Worm (Caenorhabditis elegans) whole organism, L1 larva: Measurements from ENCODE around the gene T05D4.5.

Experiments
- C04F5.9 ChIP-seq: sonication (generic microtip); optimal IDR thresholded peaks from 2 replicates; lab custom pipeline; 2016; ENCODE audit warnings: missing genetic modification characterization, missing compliant biosample characterization
- C16A3.4 ChIP-seq: fragments of 150-350 bp; optimal IDR thresholded peaks from 2 replicates; lab custom pipeline; 2014; ENCODE audit warnings: missing biosample characterization, missing genetic modification characterization
- aha-1 ChIP-seq: fragments of 150-350 bp; optimal IDR thresholded peaks from 2 replicates; lab custom pipeline; 2014; ENCODE audit warnings: missing biosample characterization, missing genetic modification characterization
- ama-1 ChIP-seq: fragments of 150-350 bp; optimal IDR thresholded peaks from 2 replicates; lab custom pipeline; 2014
- blmp-1 ChIP-seq: fragments of 150-350 bp; optimal IDR thresholded peaks from 2 replicates; lab custom pipeline; 2014; ENCODE audit warnings: missing biosample characterization, missing genetic modification characterization
- ceh-63 ChIP-seq: fragments of 200-800 bp; sonication (Bioruptor generic); optimal IDR thresholded peaks from 2 replicates; lab custom pipeline; 2018; ENCODE audit warnings: mild to moderate bottlenecking, missing genetic modification characterization, missing compliant biosample characterization
- dpl-1 ChIP-seq, 3 experiments: fragments of 150-350 bp in 2 of 3; sonication (generic microtip) in 1 of 3; optimal IDR thresholded peaks; 2 replicates each; lab custom pipeline; 2014 to 2017; ENCODE audit warnings: missing biosample characterization in 3 of 3, missing genetic modification characterization in 3 of 3, missing genetic modification reagents in 3 of 3
- dsc-1 ChIP-seq: sonication (generic microtip); optimal IDR thresholded peaks from 2 replicates; lab custom pipeline; 2016; ENCODE audit warnings: mild to moderate bottlenecking, missing genetic modification characterization, missing compliant biosample characterization
- efl-1 ChIP-seq, 4 experiments: fragments of 150-350 bp; optimal IDR thresholded peaks in 3 of 4; peaks in 1 of 4; 1 replicate in 1 of 4; 2 replicates in 3 of 4; lab custom pipeline; 2014; ENCODE audit warnings: missing biosample characterization in 2 of 4, missing genetic modification characterization in 2 of 4, missing genetic modification reagents in 2 of 4
- efl-3 ChIP-seq: fragments of 200-800 bp; sonication (Bioruptor generic); optimal IDR thresholded peaks from 2 replicates; lab custom pipeline; 2018; ENCODE audit warnings: mild to moderate bottlenecking, missing genetic modification characterization, missing compliant biosample characterization
- egl-13 ChIP-seq: sonication (generic microtip); optimal IDR thresholded peaks from 2 replicates; lab custom pipeline; 2016; ENCODE audit warnings: missing genotype, missing genetic modification reagents, missing genetic modification characterization, missing compliant biosample characterization
- egl-27 ChIP-seq, 2 experiments: fragments of 150-350 bp in 1 of 2; sonication (generic microtip); optimal IDR thresholded peaks; 3 replicates each; lab custom pipeline; 2017 to 2018; ENCODE audit warnings: missing biosample characterization in 2 of 2, missing genetic modification characterization in 2 of 2, missing genetic modification reagents in 2 of 2
- elt-2 ChIP-seq: sonication (generic microtip); optimal IDR thresholded peaks from 2 replicates; lab custom pipeline; 2016; ENCODE audit warnings: missing genetic modification characterization, mild to moderate bottlenecking, inconsistent platforms, missing compliant biosample characterization, missing genetic modification reagents
- elt-3 ChIP-seq, 6 experiments: fragments of 150-350 bp in 1 of 6; sonication (generic microtip); optimal IDR thresholded peaks; 2 replicates each; lab custom pipeline; 2017 to 2018; ENCODE audit warnings: missing biosample characterization in 6 of 6, missing genetic modification characterization in 6 of 6, inconsistent platforms in 1 of 6
- ets-5 ChIP-seq: fragments of 200-800 bp; sonication (Bioruptor generic); IDR thresholded peaks from 2 replicates; pipeline ENCODE4 v1.3.6; 2022; ENCODE audit warnings: missing genetic modification characterization, missing compliant biosample characterization
- fkh-10 ChIP-seq: sonication (generic microtip); optimal IDR thresholded peaks from 2 replicates; lab custom pipeline; 2017; ENCODE audit warnings: missing biosample characterization, missing genetic modification reagents, missing genetic modification characterization
- fkh-4 ChIP-seq: sonication (generic microtip); optimal IDR thresholded peaks from 2 replicates; lab custom pipeline; 2016; ENCODE audit warnings: missing compliant biosample characterization, missing genetic modification characterization, borderline replicate concordance
- fos-1 ChIP-seq: fragments of 150-350 bp; optimal IDR thresholded peaks from 2 replicates; lab custom pipeline; 2014; ENCODE audit warnings: missing biosample characterization, missing genetic modification characterization
- grh-1 ChIP-seq: fragments of 200-800 bp; sonication (Bioruptor generic); IDR thresholded peaks from 2 replicates; pipeline ENCODE4 v1.3.6; 2022; ENCODE audit warnings: missing genetic modification reagents, missing genetic modification characterization, missing compliant biosample characterization
- jun-1 ChIP-seq: fragments of 150-350 bp; optimal IDR thresholded peaks from 2 replicates; lab custom pipeline; 2014; ENCODE audit warnings: missing biosample characterization, missing genetic modification reagents, missing genetic modification characterization
- lin-14 ChIP-seq: fragments of 200-800 bp; sonication (Bioruptor generic); optimal IDR thresholded peaks from 2 replicates; lab custom pipeline; 2018; ENCODE audit warnings: mild to moderate bottlenecking, missing genetic modification characterization, moderate library complexity, missing compliant biosample characterization
- lin-15B ChIP-seq: fragments of 150-350 bp; sonication (generic microtip); optimal IDR thresholded peaks from 3 replicates; lab custom pipeline; 2014; ENCODE audit warnings: missing biosample characterization, missing genetic modification characterization
- lin-35 ChIP-seq, 2 experiments: fragments of 150-350 bp; optimal IDR thresholded peaks; 2 replicates each; lab custom pipeline; 2014; ENCODE audit warnings: missing biosample characterization in 2 of 2, missing genetic modification characterization in 2 of 2, missing genetic modification reagents in 2 of 2
- lir-3 ChIP-seq: sonication (generic microtip); optimal IDR thresholded peaks from 2 replicates; lab custom pipeline; 2016; ENCODE audit warnings: mild to moderate bottlenecking, missing genetic modification characterization, moderate library complexity, missing compliant biosample characterization; ENCODE audit not compliant: poor library complexity
- mdl-1 ChIP-seq, 2 experiments: fragments of 150-350 bp; optimal IDR thresholded peaks; 2 replicates each; lab custom pipeline; 2014 to 2017; ENCODE audit warnings: missing biosample characterization in 2 of 2, missing genetic modification characterization in 2 of 2, inconsistent platforms in 1 of 2
- mef-2 ChIP-seq: fragments of 150-350 bp; optimal IDR thresholded peaks from 2 replicates; lab custom pipeline; 2014; ENCODE audit warnings: missing biosample characterization, missing genetic modification characterization
- nhr-19 ChIP-seq: fragments of 200-800 bp; sonication (Bioruptor generic); conservative IDR thresholded peaks from 2 replicates; pipeline ENCODE4 v1.3.6; 2022; ENCODE audit warnings: missing genetic modification characterization, missing compliant biosample characterization
- nhr-20 ChIP-seq: sonication (generic microtip); optimal IDR thresholded peaks from 2 replicates; lab custom pipeline; 2016; ENCODE audit warnings: mild to moderate bottlenecking, missing genetic modification characterization, missing compliant biosample characterization
- nhr-237 ChIP-seq: fragments of 150-350 bp; optimal IDR thresholded peaks from 2 replicates; lab custom pipeline; 2014; ENCODE audit warnings: missing biosample characterization, missing genetic modification characterization
- nhr-28 ChIP-seq: fragments of 150-350 bp; optimal IDR thresholded peaks from 2 replicates; lab custom pipeline; 2014; ENCODE audit warnings: missing biosample characterization, missing genetic modification characterization
- nhr-71 ChIP-seq: sonication (generic microtip); optimal IDR thresholded peaks from 2 replicates; lab custom pipeline; 2016; ENCODE audit warnings: mild to moderate bottlenecking, missing genetic modification characterization, moderate library complexity, missing compliant biosample characterization
- nhr-77 ChIP-seq: fragments of 150-350 bp; optimal IDR thresholded peaks from 2 replicates; lab custom pipeline; 2014; ENCODE audit warnings: missing biosample characterization, missing genetic modification characterization
- pag-3 ChIP-seq: sonication (generic microtip); optimal IDR thresholded peaks from 2 replicates; lab custom pipeline; 2017; ENCODE audit warnings: missing genetic modification characterization, mild to moderate bottlenecking, missing compliant biosample characterization, antibody characterized with exemption, borderline replicate concordance; ENCODE audit not compliant: insufficient read depth
- pqm-1 ChIP-seq: sonication (generic microtip); optimal IDR thresholded peaks from 3 replicates; lab custom pipeline; 2017; ENCODE audit warnings: missing biosample characterization, missing genetic modification characterization
- skn-1 ChIP-seq: fragments of 150-350 bp; optimal IDR thresholded peaks from 2 replicates; lab custom pipeline; 2014; ENCODE audit warnings: missing biosample characterization, missing genetic modification characterization
- snpc-4 ChIP-seq: fragments of 150-350 bp; optimal IDR thresholded peaks from 2 replicates; lab custom pipeline; 2014; ENCODE audit warnings: missing biosample characterization, missing genetic modification characterization
- snu-23 ChIP-seq: sonication (generic microtip); optimal IDR thresholded peaks from 2 replicates; lab custom pipeline; 2016; ENCODE audit warnings: missing genetic modification characterization, missing compliant biosample characterization
- sox-4 ChIP-seq: sonication (generic microtip); optimal IDR thresholded peaks from 2 replicates; lab custom pipeline; 2016; ENCODE audit warnings: missing genetic modification characterization, missing compliant biosample characterization
- sptf-1 ChIP-seq: fragments of 150-350 bp; optimal IDR thresholded peaks from 2 replicates; lab custom pipeline; 2014; ENCODE audit warnings: missing biosample characterization, missing genetic modification characterization
- sup-37 ChIP-seq: fragments of 200-800 bp; sonication (Bioruptor generic); optimal IDR thresholded peaks from 2 replicates; lab custom pipeline; 2018; ENCODE audit warnings: mild to moderate bottlenecking, missing genetic modification characterization, missing compliant biosample characterization
- swsn-7 ChIP-seq: sonication (generic microtip); optimal IDR thresholded peaks from 2 replicates; lab custom pipeline; 2016; ENCODE audit warnings: missing genetic modification characterization, missing compliant biosample characterization
- unc-130 ChIP-seq: fragments of 150-350 bp; optimal IDR thresholded peaks from 2 replicates; lab custom pipeline; 2017; ENCODE audit warnings: missing biosample characterization, missing genetic modification characterization, inconsistent platforms
- unc-86 ChIP-seq: sonication (generic microtip); optimal IDR thresholded peaks from 2 replicates; lab custom pipeline; 2016; ENCODE audit warnings: missing genetic modification characterization, missing compliant biosample characterization
- vab-15 ChIP-seq: sonication (generic microtip); optimal IDR thresholded peaks from 2 replicates; lab custom pipeline; 2017; ENCODE audit warnings: missing genotype, mild to moderate bottlenecking, missing genetic modification characterization, missing compliant biosample characterization
- zip-4 ChIP-seq: fragments of 200-800 bp; sonication (Bioruptor generic); optimal IDR thresholded peaks from 2 replicates; lab custom pipeline; 2018; ENCODE audit warnings: mild to moderate bottlenecking, missing genetic modification characterization, moderate library complexity, missing compliant biosample characterization
- ztf-11 ChIP-seq, 2 experiments: sonication (generic microtip); optimal IDR thresholded peaks; 2 replicates each; lab custom pipeline; 2016 to 2017; ENCODE audit warnings: missing genetic modification characterization in 2 of 2, missing biosample characterization in 1 of 2, missing compliant biosample characterization in 1 of 2

The T05D4.5 gene

DNA sequence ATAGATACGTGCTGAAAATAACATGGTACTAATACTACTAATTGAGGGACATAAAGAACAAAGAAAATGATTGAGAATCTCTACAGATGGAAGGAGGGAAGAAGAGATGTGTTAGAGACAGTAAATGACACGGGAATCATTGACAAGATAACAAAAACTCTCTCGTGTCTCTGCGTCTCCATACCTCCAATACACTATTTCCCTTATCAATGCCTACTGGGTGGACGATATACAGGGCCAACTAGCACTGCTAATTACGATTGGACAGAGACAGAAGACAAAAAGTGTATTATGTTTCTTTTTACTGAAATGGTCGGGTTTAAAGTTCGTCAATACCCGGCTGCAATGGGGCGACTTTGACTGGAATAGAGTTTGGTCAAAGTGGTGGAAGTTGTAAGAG is 36.0 kb upstream of the T05D4.5 start:
- TF ChIP-seq dsc-1, result no peak
- peak; percentile 59 for TF ChIP-seq elt-2 (tag; lab: Kevin White, UChicago)
- peak; percentile 67 to 92 (median 87) for TF ChIP-seq elt-3 (tag; optimal IDR thresholded peaks at IDR 0.05; lab: Kevin White, UChicago)
- no peak for TF ChIP-seq fkh-4 (tag; lab: Kevin White, UChicago)
- peak; percentile 20 for TF ChIP-seq nhr-20 (tag; lab: Kevin White, UChicago)
- TF ChIP-seq pqm-1, result peak; percentile 26
- no peak for TF ChIP-seq mef-2
- TF ChIP-seq grh-1 (GFP tag; lab: Robert Waterston, UW), result no peak
- peak in 1 of 2 experiments; percentile 36 for TF ChIP-seq lin-35 (GFP tag; optimal IDR thresholded peaks at IDR 0.05; lab: Kevin White, UChicago)
- peak; percentile 45 for TF ChIP-seq lin-14 (GFP tag; lab: Kevin White, UChicago)
- TF ChIP-seq mdl-1 (tag; optimal IDR thresholded peaks at IDR 0.05; lab: Kevin White, UChicago), result peak in 1 of 2 experiments; percentile 41
- no peak for TF ChIP-seq snpc-4 (tag; lab: Kevin White, UChicago)
- TF ChIP-seq sup-37, result no peak
- TF ChIP-seq egl-13 (tag; lab: Kevin White, UChicago), result no peak
- TF ChIP-seq nhr-77, result no peak
- peak; percentile 39 for TF ChIP-seq snu-23 (GFP tag; lab: Kevin White, UChicago)
- no peak for TF ChIP-seq efl-1 (optimal IDR thresholded peaks at IDR 0.05; lab: Kevin White, UChicago)
- TF ChIP-seq efl-1 (GFP tag; optimal IDR thresholded peaks at IDR 0.05 in 1 of 2; lab: Kevin White, UChicago), result peak in 1 of 2 experiments; percentile 92
- peak; percentile 46 for TF ChIP-seq blmp-1 (tag; lab: Kevin White, UChicago)

DNA sequence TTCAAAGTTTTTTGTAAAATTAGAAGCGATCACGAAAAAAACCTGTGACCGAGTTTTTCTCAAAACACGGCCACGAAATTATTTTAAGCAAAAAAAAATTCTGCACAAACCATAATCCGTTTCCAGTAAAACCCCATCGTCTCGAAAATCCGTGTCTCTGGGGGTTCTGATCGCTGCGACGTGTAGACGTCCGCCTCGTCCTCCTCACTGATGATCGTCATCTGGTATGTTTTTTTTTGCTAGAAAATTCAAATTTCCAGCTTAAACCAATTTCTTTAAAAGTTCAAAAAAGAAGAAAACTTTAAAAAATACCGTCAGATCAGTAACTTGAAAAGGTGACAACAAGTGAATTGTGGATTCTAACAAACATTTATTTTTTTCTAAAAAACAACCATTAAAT is 34.1 kb upstream of the T05D4.5 start, which contains the start of gene Y76A2B.4:
Y76A2B.4 (minus strand) TSS at position 241 of the 400 bp plus-strand sequence.
- TF ChIP-seq ceh-63 (GFP tag; lab: Kevin White, UChicago) (no peak), ama-1 (lab: Kevin White, UChicago) (peak; percentile 61)

DNA sequence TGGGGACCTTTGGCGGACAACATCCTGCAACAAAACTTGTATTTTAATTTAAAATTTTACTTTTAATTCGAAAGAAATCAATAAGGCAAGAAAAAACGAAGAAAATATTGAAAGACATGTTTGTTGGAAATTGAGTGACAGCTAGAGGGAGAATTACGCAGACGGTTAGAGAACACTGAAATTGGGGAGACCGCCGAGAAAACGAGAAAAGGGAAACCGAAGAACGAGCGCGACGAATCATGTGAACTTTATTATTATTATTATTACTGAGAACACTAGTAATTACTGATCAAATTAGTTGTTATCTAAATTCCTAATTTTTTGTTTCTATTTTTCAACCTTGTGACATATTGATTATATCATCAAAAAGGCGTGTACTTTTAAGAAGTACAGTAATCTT is 31.7 kb upstream of the T05D4.5 start, which contains the start of gene mmad-1:
mmad-1 (minus strand) TSS at position 24 of the 400 bp plus-strand sequence.
- peak; percentile 90 for TF ChIP-seq blmp-1 (tag; lab: Kevin White, UChicago)
- no peak for TF ChIP-seq sox-4 (tag; lab: Kevin White, UChicago)
- TF ChIP-seq nhr-237 (tag; lab: Kevin White, UChicago), result no peak
- TF ChIP-seq fos-1 (tag; lab: Kevin White, UChicago), result no peak
- TF ChIP-seq unc-130 (tag; lab: Kevin White, UChicago), result peak; percentile 33
- no peak for TF ChIP-seq ets-5 (GFP tag; lab: Robert Waterston, UW)
- no peak for TF ChIP-seq zip-4 (GFP tag; lab: Kevin White, UChicago)
- TF ChIP-seq egl-13 (tag; lab: Kevin White, UChicago), result no peak
- peak; percentile 40 to 41 for TF ChIP-seq efl-1 (optimal IDR thresholded peaks at IDR 0.05; lab: Kevin White, UChicago)
- peak; percentile 4 to 43 for TF ChIP-seq efl-1 (GFP tag; optimal IDR thresholded peaks at IDR 0.05 in 1 of 2; lab: Kevin White, UChicago)
- no peak for TF ChIP-seq ztf-11 (tag; optimal IDR thresholded peaks at IDR 0.05; lab: Kevin White, UChicago)
- TF ChIP-seq swsn-7 (tag; lab: Kevin White, UChicago), result peak; percentile 60
- no peak for TF ChIP-seq egl-27 (tag; optimal IDR thresholded peaks at IDR 0.05; lab: Kevin White, UChicago)
- TF ChIP-seq dpl-1 (GFP tag; optimal IDR thresholded peaks at IDR 0.05; lab: Kevin White, UChicago), result peak in 1 of 3 experiments; percentile 35
- peak; percentile 83 for TF ChIP-seq nhr-19
- TF ChIP-seq fkh-4 (tag; lab: Kevin White, UChicago), result no peak
- no peak for TF ChIP-seq sup-37
- TF ChIP-seq C16A3.4 (tag; lab: Kevin White, UChicago), result no peak
- TF ChIP-seq dsc-1, result peak; percentile 54
- no peak for TF ChIP-seq nhr-28 (tag; lab: Kevin White, UChicago)
- TF ChIP-seq elt-3 (tag; optimal IDR thresholded peaks at IDR 0.05; lab: Kevin White, UChicago), result peak in 2 of 6 experiments; percentile 23 to 88
- no peak for TF ChIP-seq jun-1 (tag; lab: Kevin White, UChicago)
- peak; percentile 93 for TF ChIP-seq lin-14 (GFP tag; lab: Kevin White, UChicago)
- peak; percentile 82 for TF ChIP-seq nhr-20 (tag; lab: Kevin White, UChicago)
- TF ChIP-seq lir-3 (tag; lab: Kevin White, UChicago), result no peak
- no peak for TF ChIP-seq pag-3 (tag; lab: Kevin White, UChicago)
- TF ChIP-seq C04F5.9 (tag; lab: Kevin White, UChicago), result no peak
- TF ChIP-seq fkh-10 (GFP tag; lab: Kevin White, UChicago), result no peak
- TF ChIP-seq mdl-1 (tag; optimal IDR thresholded peaks at IDR 0.05; lab: Kevin White, UChicago), result peak in 1 of 2 experiments; percentile 73
- no peak for TF ChIP-seq unc-86 (tag; lab: Kevin White, UChicago)
- no peak for TF ChIP-seq vab-15
- no peak for TF ChIP-seq aha-1 (tag; lab: Kevin White, UChicago)
- no peak for TF ChIP-seq lin-15B (tag; lab: Kevin White, UChicago)
- TF ChIP-seq efl-3 (GFP tag; lab: Kevin White, UChicago), result no peak
- no peak for TF ChIP-seq sptf-1
- TF ChIP-seq skn-1, result peak; percentile 4
- peak; percentile 86 for TF ChIP-seq nhr-71 (tag; lab: Kevin White, UChicago)
